Fruit fly (Drosophila melanogaster) whole organism, embryonic: ENCODE measurements around the gene CG46387.

Experiments used
- Adf1 ChIP-seq: fragments of 200-800 bp; sonication (Bioruptor generic); IDR thresholded peaks from 2 replicates; pipeline ENCODE4 v1.3.6; 2022; ENCODE audit warnings: missing biosample characterization, missing genetic modification characterization
- Atf3 ChIP-seq: fragments of 200-800 bp; sonication (Bioruptor generic); optimal IDR thresholded peaks from 3 replicates; lab custom pipeline; 2016; ENCODE audit warnings: missing biosample characterization, missing genetic modification characterization
- Bgb ChIP-seq: fragments of 200-800 bp; sonication (Bioruptor generic); IDR thresholded peaks from 2 replicates; pipeline ENCODE4 v1.3.6; 2022; ENCODE audit warnings: missing biosample characterization, missing genetic modification characterization; ENCODE audit not compliant: partially characterized antibody
- CG10366 ChIP-seq: fragments of 200-800 bp; sonication (Bioruptor generic); IDR thresholded peaks from 2 replicates; pipeline ENCODE4 v1.3.6; 2022; ENCODE audit warnings: missing biosample characterization, missing genetic modification characterization
- CG10431 ChIP-seq: fragments of 200-800 bp; sonication (Bioruptor generic); optimal IDR thresholded peaks from 3 replicates; lab custom pipeline; 2018; ENCODE audit warnings: missing biosample characterization, mild to moderate bottlenecking, missing genetic modification characterization
- CG10565 ChIP-seq: fragments of 200-800 bp; sonication (Bioruptor generic); optimal IDR thresholded peaks from 3 replicates; lab custom pipeline; 2016; ENCODE audit warnings: missing biosample characterization, mild to moderate bottlenecking, missing genetic modification characterization
- CG10959 ChIP-seq: fragments of 200-800 bp; sonication (Bioruptor generic); IDR thresholded peaks from 2 replicates; pipeline ENCODE4 v1.3.6; 2022; ENCODE audit warnings: missing biosample characterization, missing genetic modification characterization
- CG11093 ChIP-seq: fragments of 200-800 bp; sonication (Bioruptor generic); IDR thresholded peaks from 3 replicates; pipeline ENCODE4 v1.3.6; 2022; ENCODE audit warnings: missing biosample characterization, missing genetic modification characterization
- CG11398 ChIP-seq: fragments of 200-800 bp; sonication (Bioruptor generic); optimal IDR thresholded peaks from 2 replicates; lab custom pipeline; 2016; ENCODE audit warnings: missing biosample characterization, missing genetic modification characterization
- CG13624 ChIP-seq: fragments of 200-800 bp; sonication (Bioruptor generic); optimal IDR thresholded peaks from 2 replicates; lab custom pipeline; 2016; ENCODE audit warnings: missing biosample characterization, missing genetic modification characterization
- CG14441 ChIP-seq: fragments of 200-800 bp; sonication (Bioruptor generic); IDR thresholded peaks from 2 replicates; pipeline ENCODE4 v1.3.6; 2022; ENCODE audit warnings: missing biosample characterization, missing genetic modification characterization
- CG15514 ChIP-seq: fragments of 200-800 bp; sonication (Bioruptor generic); optimal IDR thresholded peaks from 3 replicates; lab custom pipeline; 2017; ENCODE audit warnings: missing biosample characterization, missing genetic modification characterization, mild to moderate bottlenecking, moderate library complexity, missing genetic modification reagents
- CG1792 ChIP-seq: fragments of 200-800 bp; sonication (Bioruptor generic); optimal IDR thresholded peaks from 2 replicates; lab custom pipeline; 2016; ENCODE audit warnings: missing biosample characterization, missing genetic modification characterization
- CG3281 ChIP-seq: fragments of 200-800 bp; sonication (Bioruptor generic); optimal IDR thresholded peaks from 3 replicates; lab custom pipeline; 2017; ENCODE audit warnings: missing biosample characterization, mild to moderate bottlenecking, missing genetic modification characterization
- CG33557 ChIP-seq: fragments of 200-800 bp; sonication (Bioruptor generic); optimal IDR thresholded peaks from 2 replicates; lab custom pipeline; 2019; ENCODE audit warnings: missing biosample characterization, mild to moderate bottlenecking, missing genetic modification characterization, moderate library complexity
- CG4404 ChIP-seq: fragments of 200-800 bp; sonication (Bioruptor generic); IDR thresholded peaks from 2 replicates; pipeline ENCODE4 v1.3.6; 2022; ENCODE audit warnings: missing biosample characterization, missing genetic modification characterization
- CG7357 ChIP-seq: fragments of 200-800 bp; sonication (Bioruptor generic); IDR thresholded peaks from 3 replicates; pipeline ENCODE4 v1.3.6; 2022; ENCODE audit warnings: missing biosample characterization, missing genetic modification characterization
- CG8281 ChIP-seq: fragments of 200-800 bp; sonication (Bioruptor generic); optimal IDR thresholded peaks from 2 replicates; lab custom pipeline; 2018; ENCODE audit warnings: missing biosample characterization, mild to moderate bottlenecking, missing genetic modification characterization, moderate library complexity
- Chrac-16 ChIP-seq: fragments of 200-800 bp; sonication (Bioruptor generic); optimal IDR thresholded peaks from 3 replicates; lab custom pipeline; 2016; ENCODE audit warnings: missing biosample characterization, missing genetic modification characterization
- Doc2 ChIP-seq: fragments of 200-800 bp; sonication (Bioruptor generic); IDR thresholded peaks from 2 replicates; pipeline ENCODE4 v1.3.6; 2022; ENCODE audit warnings: missing biosample characterization, missing genetic modification characterization
- Gug ChIP-seq: fragments of 200-800 bp; sonication (Bioruptor generic); IDR thresholded peaks from 4 replicates; pipeline ENCODE4 v1.3.6; 2022; ENCODE audit warnings: missing biosample characterization, missing genetic modification characterization
- H2.0 ChIP-seq: fragments of 200-800 bp; sonication (Bioruptor generic); IDR thresholded peaks from 2 replicates; pipeline ENCODE4 v1.3.6; 2022; ENCODE audit warnings: missing biosample characterization, missing genetic modification characterization
- Jarid2 ChIP-seq: fragments of 200-800 bp; sonication (Bioruptor generic); optimal IDR thresholded peaks from 3 replicates; lab custom pipeline; 2017; ENCODE audit warnings: mild to moderate bottlenecking, missing biosample characterization, missing genetic modification reagents, missing genetic modification characterization
- MBD-R2 ChIP-seq: fragments of 200-800 bp; sonication (Bioruptor generic); IDR thresholded peaks from 2 replicates; pipeline ENCODE4 v1.3.6; 2022; ENCODE audit warnings: missing biosample characterization, missing genetic modification characterization
- MTF-1 ChIP-seq: fragments of 200-800 bp; sonication (Bioruptor generic); optimal IDR thresholded peaks from 2 replicates; lab custom pipeline; 2018; ENCODE audit warnings: missing biosample characterization, mild to moderate bottlenecking, missing genetic modification characterization, borderline replicate concordance
- Ssrp ChIP-seq: fragments of 200-800 bp; sonication (Bioruptor generic); optimal IDR thresholded peaks from 2 replicates; lab custom pipeline; 2018; ENCODE audit warnings: missing biosample characterization, mild to moderate bottlenecking, missing genetic modification characterization, moderate library complexity
- Vsx1 ChIP-seq: fragments of 200-800 bp; sonication (Bioruptor generic); optimal IDR thresholded peaks from 2 replicates; lab custom pipeline; 2017; ENCODE audit warnings: missing biosample characterization, mild to moderate bottlenecking, missing genetic modification characterization, missing genetic modification reagents
- ab ChIP-seq: fragments of 200-800 bp; sonication (Bioruptor generic); optimal IDR thresholded peaks from 2 replicates; lab custom pipeline; 2016; ENCODE audit warnings: missing biosample characterization, missing genetic modification characterization
- bab2 ChIP-seq: fragments of 200-800 bp; sonication (Bioruptor generic); optimal IDR thresholded peaks from 2 replicates; lab custom pipeline; 2016; ENCODE audit warnings: missing biosample characterization, missing genetic modification characterization
- cas ChIP-seq: fragments of 200-800 bp; sonication (Bioruptor generic); IDR thresholded peaks from 2 replicates; pipeline ENCODE4 v1.3.6; 2022; ENCODE audit warnings: missing biosample characterization, missing genetic modification characterization
- chm ChIP-seq: fragments of 200-800 bp; sonication (Bioruptor generic); IDR thresholded peaks from 2 replicates; pipeline ENCODE4 v1.3.6; 2022; ENCODE audit warnings: missing biosample characterization, missing genetic modification characterization
- corto ChIP-seq: fragments of 200-800 bp; sonication (Bioruptor generic); optimal IDR thresholded peaks from 2 replicates; lab custom pipeline; 2016; ENCODE audit warnings: missing biosample characterization, mild to moderate bottlenecking, missing genetic modification characterization, moderate library complexity
- crc ChIP-seq: fragments of 200-800 bp; sonication (Bioruptor generic); optimal IDR thresholded peaks from 2 replicates; lab custom pipeline; 2016; ENCODE audit warnings: missing biosample characterization, missing genetic modification characterization
- grau ChIP-seq: fragments of 200-800 bp; optimal IDR thresholded peaks from 3 replicates; lab custom pipeline; 2019; ENCODE audit warnings: missing biosample characterization, mild to moderate bottlenecking, missing genetic modification characterization, moderate library complexity
- grn ChIP-seq: fragments of 200-800 bp; sonication (Bioruptor generic); optimal IDR thresholded peaks from 3 replicates; lab custom pipeline; 2017; ENCODE audit warnings: missing biosample characterization, missing genetic modification characterization
- gro ChIP-seq: fragments of 200-800 bp; sonication (Bioruptor generic); optimal IDR thresholded peaks from 2 replicates; lab custom pipeline; 2016; ENCODE audit warnings: missing biosample characterization, missing genetic modification characterization
- hbn ChIP-seq: fragments of 200-800 bp; sonication (Bioruptor generic); IDR thresholded peaks from 2 replicates; pipeline ENCODE4 v1.3.6; 2022; ENCODE audit warnings: missing biosample characterization, missing genetic modification characterization; ENCODE audit not compliant: partially characterized antibody
- insv ChIP-seq, 2 experiments: fragments of 200-800 bp; sonication (Bioruptor generic); optimal IDR thresholded peaks; 3 replicates each; lab custom pipeline; 2016 to 2018; ENCODE audit warnings: missing biosample characterization in 2 of 2, missing genetic modification characterization in 2 of 2
- inv ChIP-seq: fragments of 200-800 bp; sonication (Bioruptor generic); IDR thresholded peaks from 2 replicates; pipeline ENCODE4 v1.3.6; 2022; ENCODE audit warnings: missing biosample characterization, missing genetic modification characterization; ENCODE audit not compliant: partially characterized antibody
- jigr1 ChIP-seq: fragments of 200-800 bp; sonication (Bioruptor generic); IDR thresholded peaks from 3 replicates; pipeline ENCODE4 v1.3.6; 2022; ENCODE audit warnings: missing biosample characterization, missing genetic modification characterization
- luna ChIP-seq: fragments of 200-800 bp; sonication (Bioruptor generic); optimal IDR thresholded peaks from 2 replicates; lab custom pipeline; 2016; ENCODE audit warnings: missing biosample characterization, missing genetic modification characterization
- maf-S ChIP-seq: fragments of 200-800 bp; sonication (Bioruptor generic); optimal IDR thresholded peaks from 2 replicates; lab custom pipeline; 2016; ENCODE audit warnings: missing biosample characterization, missing genetic modification characterization
- nerfin-1 ChIP-seq: fragments of 200-800 bp; sonication (Bioruptor generic); optimal IDR thresholded peaks from 3 replicates; lab custom pipeline; 2019; ENCODE audit warnings: missing biosample characterization, mild to moderate bottlenecking, missing genetic modification characterization, moderate library complexity
- odd ChIP-seq: fragments of 200-800 bp; sonication (Bioruptor generic); optimal IDR thresholded peaks from 2 replicates; lab custom pipeline; 2017; ENCODE audit warnings: missing biosample characterization, mild to moderate bottlenecking, missing genetic modification characterization
- psq ChIP-seq: fragments of 200-800 bp; sonication (Bioruptor generic); optimal IDR thresholded peaks from 2 replicates; lab custom pipeline; 2017; ENCODE audit warnings: missing biosample characterization, missing genetic modification characterization
- sens ChIP-seq: fragments of 200-800 bp; sonication (Bioruptor generic); peaks from one replicate; lab custom pipeline; 2016; ENCODE audit warnings: missing biosample characterization, missing genetic modification characterization
- sens-2 ChIP-seq: fragments of 200-800 bp; sonication (Bioruptor generic); IDR thresholded peaks from 2 replicates; pipeline ENCODE4 v1.3.6; 2022; ENCODE audit warnings: missing biosample characterization, missing genetic modification characterization
- sima ChIP-seq: fragments of 200-800 bp; sonication (Bioruptor generic); optimal IDR thresholded peaks from 2 replicates; lab custom pipeline; 2016; ENCODE audit warnings: missing biosample characterization, missing genetic modification characterization
- sug ChIP-seq: fragments of 200-800 bp; optimal IDR thresholded peaks from 2 replicates; lab custom pipeline; 2019; ENCODE audit warnings: missing biosample characterization, mild to moderate bottlenecking, missing genetic modification characterization, moderate library complexity
- vfl ChIP-seq: fragments of 200-800 bp; sonication (Bioruptor generic); optimal IDR thresholded peaks from 2 replicates; lab custom pipeline; 2016; ENCODE audit warnings: missing biosample characterization, missing genetic modification characterization
- wdn ChIP-seq: fragments of 200-800 bp; sonication (Bioruptor generic); IDR thresholded peaks from 2 replicates; pipeline ENCODE4 v1.3.6; 2022; ENCODE audit warnings: missing biosample characterization, missing genetic modification characterization

Gene CG46387

DNA sequence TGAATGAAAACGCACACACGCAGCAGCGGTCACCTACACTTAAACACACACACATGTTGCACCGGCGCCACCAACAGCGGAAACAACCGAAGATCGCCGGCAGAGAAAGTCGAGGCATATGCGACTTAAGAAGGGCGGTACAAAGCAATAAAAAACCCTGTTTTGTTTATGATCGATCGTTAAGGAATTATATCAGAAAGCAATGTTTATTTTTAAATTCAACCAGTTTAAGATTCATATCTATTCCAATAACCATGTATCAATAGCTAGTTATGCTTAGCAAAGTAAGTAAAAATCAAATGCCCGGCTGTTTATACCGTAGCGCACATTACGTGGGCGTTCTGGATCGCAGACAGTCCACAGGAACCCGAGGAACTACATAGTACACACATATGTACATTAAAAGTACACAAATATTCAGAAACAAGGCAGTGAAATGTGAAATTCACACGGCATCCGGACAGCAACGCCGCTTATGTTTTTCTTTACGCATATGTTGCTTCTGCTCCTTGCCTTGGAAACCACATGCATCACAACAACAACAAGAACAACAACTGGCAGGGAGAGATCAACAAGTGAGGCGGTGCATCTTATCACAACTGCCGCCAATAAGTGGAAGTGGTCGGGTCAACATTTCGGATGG is 42.5 kb upstream of the CG46387 start (continued):
- peak; percentile 73 for TF ChIP-seq CG15514 (GFP tag; lab: Kevin White, UChicago)
- peak; percentile 92 for TF ChIP-seq CG7357 (GFP tag; lab: Robert Waterston, UW)
- TF ChIP-seq sug (tag; lab: Kevin White, UChicago): peak; percentile 81
- peak; percentile 95 for TF ChIP-seq maf-S (GFP tag; lab: Kevin White, UChicago)
- no peak for TF ChIP-seq hbn (GFP tag; lab: Robert Waterston, UW)
- TF ChIP-seq wdn: peak; percentile 87
- peak; percentile 96 for TF ChIP-seq CG10565 (GFP tag; lab: Kevin White, UChicago)
- peak; percentile 77 for TF ChIP-seq grn (GFP tag; lab: Kevin White, UChicago)
- TF ChIP-seq ab (GFP tag; lab: Kevin White, UChicago): peak; percentile 94
- TF ChIP-seq H2.0 (GFP tag; lab: Robert Waterston, UW): peak; percentile 95
- TF ChIP-seq crc (GFP tag; lab: Kevin White, UChicago): peak; percentile 93
- TF ChIP-seq Ssrp (tag; lab: Kevin White, UChicago): peak; percentile 96
- peak; percentile 84 for TF ChIP-seq Doc2 (GFP tag; lab: Robert Waterston, UW)
- peak; percentile 33 for TF ChIP-seq luna (GFP tag; lab: Kevin White, UChicago)
- peak; percentile 79 for TF ChIP-seq psq (GFP tag; lab: Kevin White, UChicago)
- peak; percentile 99 for TF ChIP-seq CG4404 (GFP tag; lab: Robert Waterston, UW)
- TF ChIP-seq sens-2 (GFP tag; lab: Robert Waterston, UW): peak; percentile 98
- peak; percentile 98 for TF ChIP-seq CG33557 (GFP tag; lab: Kevin White, UChicago)
- TF ChIP-seq MBD-R2 (GFP tag; lab: Robert Waterston, UW): peak; percentile 64; the same call in 1 of the 2 replicates
- TF ChIP-seq insv (GFP tag; optimal IDR thresholded peaks at IDR 0.05; lab: Kevin White, UChicago): peak; percentile 47 to 56
- TF ChIP-seq CG10366 (GFP tag; lab: Robert Waterston, UW): peak; percentile 96
- peak; percentile 94 for TF ChIP-seq jigr1 (GFP tag; lab: Robert Waterston, UW)
- TF ChIP-seq CG3281 (GFP tag; lab: Kevin White, UChicago): peak; percentile 93
- TF ChIP-seq vfl (GFP tag; lab: Kevin White, UChicago): peak; percentile 89
- peak; percentile 97 for TF ChIP-seq CG11093 (GFP tag; lab: Robert Waterston, UW)
- TF ChIP-seq CG10959 (GFP tag; lab: Robert Waterston, UW): peak; percentile 98
- no peak for TF ChIP-seq Bgb
- peak; percentile 83 for TF ChIP-seq corto (GFP tag; lab: Kevin White, UChicago)
- TF ChIP-seq Vsx1 (GFP tag; lab: Kevin White, UChicago): peak; percentile 91
- peak; percentile 98 for TF ChIP-seq Gug (GFP tag; lab: Robert Waterston, UW)
- TF ChIP-seq Atf3 (GFP tag; lab: Kevin White, UChicago): peak; percentile 97
- peak; percentile 97 for TF ChIP-seq nerfin-1 (tag; lab: Kevin White, UChicago)
- peak; percentile 97 for TF ChIP-seq Chrac-16 (GFP tag; lab: Kevin White, UChicago)
- TF ChIP-seq CG1792: peak; percentile 97
- TF ChIP-seq bab2 (GFP tag; lab: Kevin White, UChicago): peak; percentile 97
- TF ChIP-seq grau (tag; lab: Kevin White, UChicago): peak; percentile 94
- peak; percentile 99 for TF ChIP-seq chm (GFP tag; lab: Robert Waterston, UW)
- TF ChIP-seq Jarid2: peak; percentile 86
- peak; percentile 62 for TF ChIP-seq Adf1 (GFP tag; lab: Robert Waterston, UW)
- TF ChIP-seq CG11398: peak; percentile 96
- peak; percentile 83 for TF ChIP-seq sima (GFP tag; lab: Kevin White, UChicago)
- TF ChIP-seq gro (GFP tag; lab: Kevin White, UChicago): peak; percentile 93
- peak; percentile 73 for TF ChIP-seq cas (GFP tag; lab: Robert Waterston, UW)
- peak; percentile 95 for TF ChIP-seq CG14441 (GFP tag; lab: Robert Waterston, UW)
- TF ChIP-seq CG8281 (tag; lab: Kevin White, UChicago): peak; percentile 86
- TF ChIP-seq inv (GFP tag; lab: Robert Waterston, UW): no peak
- peak; percentile 89 for TF ChIP-seq odd (GFP tag; lab: Kevin White, UChicago)
- peak; percentile 90 for TF ChIP-seq CG10431 (GFP tag; lab: Kevin White, UChicago)
- TF ChIP-seq MTF-1 (GFP tag; lab: Kevin White, UChicago): peak; percentile 96
- TF ChIP-seq sens: peak; percentile 100
- peak; percentile 95 for TF ChIP-seq CG13624
